Fruit fly (Drosophila melanogaster) whole organism, embryonic: ENCODE results near the gene CG4658.
A peak's percentile ranks its signal among the peaks of the same experiment; 100 is the strongest.

Experiments used
- Abd-B ChIP-seq: fragments of 200-800 bp; sonication (Bioruptor generic); optimal IDR thresholded peaks from 2 replicates; lab custom pipeline; 2018; ENCODE audit warnings: missing biosample characterization, mild to moderate bottlenecking, missing genetic modification characterization, moderate library complexity
- BEAF-32 ChIP-seq: fragments of 200-800 bp; sonication (Bioruptor generic); optimal IDR thresholded peaks from 3 replicates; lab custom pipeline; 2017; ENCODE audit warnings: missing biosample characterization, missing genetic modification characterization, mild to moderate bottlenecking, moderate library complexity, missing genetic modification reagents
- CG12391 ChIP-seq: fragments of 200-800 bp; sonication (Bioruptor generic); optimal IDR thresholded peaks from 3 replicates; lab custom pipeline; 2018; ENCODE audit warnings: missing biosample characterization, mild to moderate bottlenecking, missing genetic modification characterization, moderate library complexity
- CG13624 ChIP-seq: fragments of 200-800 bp; sonication (Bioruptor generic); optimal IDR thresholded peaks from 2 replicates; lab custom pipeline; 2016; ENCODE audit warnings: missing biosample characterization, missing genetic modification characterization
- CG14860 ChIP-seq: fragments of 200-800 bp; sonication (Bioruptor generic); IDR thresholded peaks from 3 replicates; pipeline ENCODE4 v1.3.6; 2022; ENCODE audit warnings: missing biosample characterization, missing genetic modification characterization; ENCODE audit not compliant: partially characterized antibody
- CG17802 ChIP-seq: fragments of 200-800 bp; sonication (Bioruptor generic); optimal IDR thresholded peaks from 2 replicates; lab custom pipeline; 2018; ENCODE audit warnings: missing biosample characterization, mild to moderate bottlenecking, missing genetic modification characterization, moderate library complexity
- CG2116 ChIP-seq: fragments of 200-800 bp; sonication (Bioruptor generic); optimal IDR thresholded peaks from 3 replicates; lab custom pipeline; 2018; ENCODE audit warnings: missing biosample characterization, mild to moderate bottlenecking, missing genetic modification characterization
- CG2199 ChIP-seq: fragments of 200-800 bp; sonication (Bioruptor generic); IDR thresholded peaks from 3 replicates; pipeline ENCODE4 v1.3.6; 2022; ENCODE audit warnings: missing biosample characterization, missing genetic modification characterization
- CG31224 ChIP-seq: fragments of 200-800 bp; sonication (Bioruptor generic); IDR thresholded peaks from 2 replicates; pipeline ENCODE4 v1.3.6; 2022; ENCODE audit warnings: missing biosample characterization, missing genetic modification characterization
- CG33557 ChIP-seq: fragments of 200-800 bp; sonication (Bioruptor generic); optimal IDR thresholded peaks from 2 replicates; lab custom pipeline; 2019; ENCODE audit warnings: missing biosample characterization, mild to moderate bottlenecking, missing genetic modification characterization, moderate library complexity
- CG3995 ChIP-seq: fragments of 200-800 bp; sonication (Bioruptor generic); optimal IDR thresholded peaks from 3 replicates; lab custom pipeline; 2016; ENCODE audit warnings: missing biosample characterization, missing genetic modification characterization
- CG7987 ChIP-seq: fragments of 200-800 bp; sonication (Bioruptor generic); optimal IDR thresholded peaks from 2 replicates; lab custom pipeline; 2018; ENCODE audit warnings: missing biosample characterization, mild to moderate bottlenecking, missing genetic modification characterization, moderate library complexity
- CG8290 ChIP-seq, 3 experiments: fragments of 200-800 bp; sonication (Bioruptor generic); optimal IDR thresholded peaks; 2 replicates each; lab custom pipeline; 2016 to 2019; ENCODE audit warnings: missing biosample characterization in 3 of 3, missing genetic modification characterization in 3 of 3, mild to moderate bottlenecking in 2 of 3, moderate library complexity in 1 of 3
- CG8924 ChIP-seq: fragments of 200-800 bp; optimal IDR thresholded peaks from 3 replicates; lab custom pipeline; 2019; ENCODE audit warnings: missing biosample characterization, mild to moderate bottlenecking, missing genetic modification characterization, moderate library complexity
- CG9437 ChIP-seq: fragments of 200-800 bp; sonication (Bioruptor generic); optimal IDR thresholded peaks from 2 replicates; lab custom pipeline; 2018; ENCODE audit warnings: missing biosample characterization, mild to moderate bottlenecking, missing genetic modification characterization
- Dad ChIP-seq: fragments of 200-800 bp; sonication (Bioruptor generic); optimal IDR thresholded peaks from 3 replicates; lab custom pipeline; 2016; ENCODE audit warnings: missing biosample characterization, missing genetic modification characterization
- Dip2 ChIP-seq: fragments of 200-800 bp; sonication (Bioruptor generic); IDR thresholded peaks from 2 replicates; pipeline ENCODE4 v1.3.6; 2022; ENCODE audit warnings: missing biosample characterization, missing genetic modification characterization
- Doc3 ChIP-seq: fragments of 200-800 bp; sonication (Bioruptor generic); IDR thresholded peaks from 3 replicates; pipeline ENCODE4 v1.3.6; 2022; ENCODE audit warnings: missing biosample characterization, missing genetic modification characterization; ENCODE audit not compliant: partially characterized antibody
- Drgx ChIP-seq: fragments of 200-800 bp; sonication (Bioruptor generic); IDR thresholded peaks from 2 replicates; pipeline ENCODE4 v1.3.6; 2022; ENCODE audit warnings: missing biosample characterization, missing genetic modification characterization
- ERR ChIP-seq: fragments of 200-800 bp; sonication (Bioruptor generic); optimal IDR thresholded peaks from 2 replicates; lab custom pipeline; 2016; ENCODE audit warnings: missing biosample characterization, missing genetic modification characterization
- Ets97D ChIP-seq: fragments of 200-800 bp; sonication (Bioruptor generic); optimal IDR thresholded peaks from 3 replicates; lab custom pipeline; 2016; ENCODE audit warnings: missing biosample characterization, missing genetic modification characterization
- Gsc ChIP-seq: fragments of 200-800 bp; sonication (Bioruptor generic); IDR thresholded peaks from 2 replicates; pipeline ENCODE4 v1.3.6; 2022; ENCODE audit warnings: missing biosample characterization, missing genetic modification characterization
- H15 ChIP-seq: fragments of 200-800 bp; sonication (Bioruptor generic); IDR thresholded peaks from 3 replicates; pipeline ENCODE4 v1.3.6; 2022; ENCODE audit warnings: missing biosample characterization, missing genetic modification characterization
- HHEX ChIP-seq: fragments of 200-800 bp; sonication (Bioruptor generic); optimal IDR thresholded peaks from 3 replicates; lab custom pipeline; 2017; ENCODE audit warnings: missing biosample characterization, mild to moderate bottlenecking, missing genetic modification characterization, missing genetic modification reagents
- HmgZ ChIP-seq: fragments of 200-800 bp; sonication (Bioruptor generic); optimal IDR thresholded peaks from 2 replicates; lab custom pipeline; 2018; ENCODE audit warnings: missing biosample characterization, mild to moderate bottlenecking, missing genetic modification characterization
- Med ChIP-seq: fragments of 200-800 bp; sonication (Bioruptor generic); peaks from one replicate; lab custom pipeline; 2016; ENCODE audit warnings: missing biosample characterization, missing genetic modification characterization, mild to moderate bottlenecking, inconsistent platforms, moderate library complexity
- NC2β ChIP-seq: fragments of 200-800 bp; sonication (Bioruptor generic); optimal IDR thresholded peaks from 2 replicates; lab custom pipeline; 2016; ENCODE audit warnings: missing biosample characterization, missing genetic modification characterization
- Sry-δ ChIP-seq: fragments of 200-800 bp; sonication (Bioruptor generic); optimal IDR thresholded peaks from 2 replicates; lab custom pipeline; 2016; ENCODE audit warnings: missing biosample characterization, missing genetic modification characterization
- Xrp1 ChIP-seq: fragments of 200-800 bp; sonication (Bioruptor generic); IDR thresholded peaks from 2 replicates; pipeline ENCODE4 v1.3.6; 2022; ENCODE audit warnings: missing biosample characterization, missing genetic modification characterization
- YL-1 ChIP-seq: fragments of 200-800 bp; sonication (Bioruptor generic); optimal IDR thresholded peaks from 3 replicates; lab custom pipeline; 2017; ENCODE audit warnings: missing biosample characterization, mild to moderate bottlenecking, missing genetic modification characterization
- br ChIP-seq: fragments of >200 bp; optimal IDR thresholded peaks from 2 replicates; lab custom pipeline; 2017
- bsh ChIP-seq, 2 experiments: fragments of 200-800 bp; sonication (Bioruptor generic); optimal IDR thresholded peaks; 2 replicates each; lab custom pipeline; 2017 to 2018; ENCODE audit warnings: mild to moderate bottlenecking in 2 of 2, missing biosample characterization in 2 of 2, missing genetic modification characterization in 2 of 2, moderate library complexity in 1 of 2
- caup ChIP-seq: fragments of 200-800 bp; sonication (Bioruptor generic); optimal IDR thresholded peaks from 3 replicates; lab custom pipeline; 2017; ENCODE audit warnings: missing biosample characterization, mild to moderate bottlenecking, missing genetic modification characterization, moderate library complexity; ENCODE audit not compliant: severe bottlenecking
- dysf ChIP-seq: fragments of 200-800 bp; sonication (Bioruptor generic); IDR thresholded peaks from 3 replicates; pipeline ENCODE4 v1.3.6; 2022; ENCODE audit warnings: missing biosample characterization, missing genetic modification characterization
- esg ChIP-seq: fragments of 200-800 bp; sonication (Bioruptor generic); conservative IDR thresholded peaks from 2 replicates; pipeline ENCODE4 v1.3.6; 2022; ENCODE audit warnings: missing biosample characterization, missing genetic modification characterization
- gem ChIP-seq: fragments of 200-800 bp; sonication (Bioruptor generic); optimal IDR thresholded peaks from 2 replicates; lab custom pipeline; 2019; ENCODE audit warnings: missing biosample characterization, mild to moderate bottlenecking, missing genetic modification characterization, moderate library complexity
- grau ChIP-seq: fragments of 200-800 bp; optimal IDR thresholded peaks from 3 replicates; lab custom pipeline; 2019; ENCODE audit warnings: missing biosample characterization, mild to moderate bottlenecking, missing genetic modification characterization, moderate library complexity
- inv ChIP-seq: fragments of 200-800 bp; sonication (Bioruptor generic); IDR thresholded peaks from 2 replicates; pipeline ENCODE4 v1.3.6; 2022; ENCODE audit warnings: missing biosample characterization, missing genetic modification characterization; ENCODE audit not compliant: partially characterized antibody
- jing ChIP-seq: fragments of 200-800 bp; sonication (Bioruptor generic); optimal IDR thresholded peaks from 2 replicates; lab custom pipeline; 2018; ENCODE audit warnings: missing biosample characterization, mild to moderate bottlenecking, missing genetic modification characterization
- mam ChIP-seq: fragments of 200-800 bp; sonication (Bioruptor generic); optimal IDR thresholded peaks from 3 replicates; lab custom pipeline; 2016; ENCODE audit warnings: missing biosample characterization, missing genetic modification characterization
- nerfin-1 ChIP-seq: fragments of 200-800 bp; sonication (Bioruptor generic); optimal IDR thresholded peaks from 3 replicates; lab custom pipeline; 2019; ENCODE audit warnings: missing biosample characterization, mild to moderate bottlenecking, missing genetic modification characterization, moderate library complexity
- nerfin-2 ChIP-seq: fragments of 200-800 bp; sonication (Bioruptor generic); IDR thresholded peaks from 2 replicates; pipeline ENCODE4 v1.3.6; 2022; ENCODE audit warnings: missing biosample characterization, missing genetic modification characterization; ENCODE audit not compliant: partially characterized antibody
- nmo ChIP-seq: fragments of 200-800 bp; sonication (Bioruptor generic); optimal IDR thresholded peaks from 2 replicates; lab custom pipeline; 2018; ENCODE audit warnings: missing biosample characterization, mild to moderate bottlenecking, missing genetic modification characterization, moderate library complexity
- prd ChIP-seq, 3 experiments: fragments of >200 bp in 2 of 3; fragments of 200-800 bp in 1 of 3; sonication (Bioruptor generic) in 1 of 3; optimal IDR thresholded peaks in 2 of 3; IDR thresholded peaks in 1 of 3; 2 replicates in 2 of 3; 3 replicates in 1 of 3; pipeline versions ENCODE4 v1.3.6 to Lab custom; 2017 to 2022; ENCODE audit warnings: missing biosample characterization in 1 of 3, missing genetic modification characterization in 1 of 3
- row ChIP-seq: fragments of 200-800 bp; sonication (Bioruptor generic); IDR thresholded peaks from 3 replicates; pipeline ENCODE4 v1.3.6; 2022; ENCODE audit warnings: missing biosample characterization, missing genetic modification characterization
- sens ChIP-seq: fragments of 200-800 bp; sonication (Bioruptor generic); peaks from one replicate; lab custom pipeline; 2016; ENCODE audit warnings: missing biosample characterization, missing genetic modification characterization
- stc ChIP-seq: fragments of 200-800 bp; sonication (Bioruptor generic); IDR thresholded peaks from 2 replicates; pipeline ENCODE4 v1.3.6; 2022; ENCODE audit warnings: missing biosample characterization, missing genetic modification characterization
- tap ChIP-seq: fragments of 200-800 bp; optimal IDR thresholded peaks from 3 replicates; lab custom pipeline; 2019; ENCODE audit warnings: missing biosample characterization, mild to moderate bottlenecking, missing genetic modification characterization, moderate library complexity
- vvl ChIP-seq: fragments of 200-800 bp; sonication (Bioruptor generic); IDR thresholded peaks from 2 replicates; pipeline ENCODE4 v1.3.6; 2022; ENCODE audit warnings: missing biosample characterization, missing genetic modification characterization
- zfh2 ChIP-seq: fragments of 200-800 bp; sonication (Bioruptor generic); optimal IDR thresholded peaks from 2 replicates; lab custom pipeline; 2016; ENCODE audit warnings: missing biosample characterization, missing genetic modification characterization

CG4658 gene

dm6 chr2L:10009293-10009695 lies 52.4 kb downstream of the CG4658 start, which contains the start of gene Trp1 (continued):
- TF ChIP-seq Dad (GFP tag; lab: Kevin White, UChicago) (no peak), Med (GFP tag; lab: Kevin White, UChicago) (peak; percentile 76), CG12391 (tag; lab: Kevin White, UChicago) (peak; percentile 21), row (GFP tag; lab: Robert Waterston, UW) (peak; percentile 69), stc (GFP tag; lab: Robert Waterston, UW) (no peak), zfh2 (GFP tag; lab: Kevin White, UChicago) (no peak), CG2116 (GFP tag; lab: Kevin White, UChicago) (peak; percentile 48), esg (GFP tag; lab: Robert Waterston, UW) (no peak), CG8924 (tag; lab: Kevin White, UChicago) (peak; percentile 27), inv (GFP tag; lab: Robert Waterston, UW) (peak; percentile 95), prd (optimal IDR thresholded peaks at IDR 0.05; lab: Kevin White, UChicago) (no peak), prd (GFP tag; IDR thresholded peaks at IDR 0.05; lab: Robert Waterston, UW) (no peak), mam (GFP tag; lab: Kevin White, UChicago) (no peak), CG14860 (GFP tag; lab: Robert Waterston, UW) (peak; percentile 91), gem (tag; lab: Kevin White, UChicago) (no peak), nerfin-1 (tag; lab: Kevin White, UChicago) (peak; percentile 55), tap (no peak), H15 (GFP tag; lab: Robert Waterston, UW) (no peak), CG31224 (GFP tag; lab: Robert Waterston, UW) (no peak), YL-1 (peak; percentile 73), Gsc (GFP tag; lab: Robert Waterston, UW) (no peak), Abd-B (peak; percentile 45), dysf (no peak), br (no peak), CG13624 (GFP tag; lab: Kevin White, UChicago) (peak; percentile 9), HmgZ (tag; lab: Kevin White, UChicago) (peak; percentile 32), CG17802 (no peak), CG9437 (GFP tag; lab: Kevin White, UChicago) (peak; percentile 28), sens (GFP tag; lab: Kevin White, UChicago) (peak; percentile 76), caup (no peak), CG7987 (GFP tag; lab: Kevin White, UChicago) (no peak), CG8290 (GFP tag; optimal IDR thresholded peaks at IDR 0.05; lab: Kevin White, UChicago) (no peak), CG8290 (tag; optimal IDR thresholded peaks at IDR 0.05; lab: Kevin White, UChicago) (peak in 1 of 2 experiments; percentile 33), CG3995 (GFP tag; lab: Kevin White, UChicago) (peak; percentile 12), nmo (peak; percentile 15), jing (GFP tag; lab: Kevin White, UChicago) (no peak), nerfin-2 (GFP tag; lab: Robert Waterston, UW) (peak; percentile 88), vvl (GFP tag; lab: Robert Waterston, UW) (0 out of 2 replicates have a peak, but pooled peaks have one; percentile 21), NC2β (no peak), CG2199 (GFP tag; lab: Robert Waterston, UW) (no peak), grau (tag; lab: Kevin White, UChicago) (peak; percentile 3), bsh (GFP tag; optimal IDR thresholded peaks at IDR 0.05; lab: Kevin White, UChicago) (peak in 1 of 2 experiments; percentile 21), CG33557 (no peak), Sry-δ (peak; percentile 91), BEAF-32 (peak; percentile 94), Dip2 (GFP tag; lab: Robert Waterston, UW) (no peak), Xrp1 (GFP tag; lab: Robert Waterston, UW) (no peak), Drgx (GFP tag; lab: Robert Waterston, UW) (peak; percentile 21; the same call in 1 of the 2 replicates), ERR (GFP tag; lab: Kevin White, UChicago) (no peak), Doc3 (GFP tag; lab: Robert Waterston, UW) (peak; percentile 93), HHEX (GFP tag; lab: Kevin White, UChicago) (no peak), Ets97D (GFP tag; lab: Kevin White, UChicago) (peak; percentile 39)
